Worm (Caenorhabditis elegans) whole organism, L2 larva: ENCODE measurements around the gene plx-2.

Experiments used
- C34F6.9 ChIP-seq: fragments of 150-350 bp; optimal IDR thresholded peaks from 2 replicates; lab custom pipeline; 2014; ENCODE audit warnings: missing biosample characterization, missing genetic modification characterization
- F13H6.1 ChIP-seq: sonication (generic microtip); optimal IDR thresholded peaks from 2 replicates; lab custom pipeline; 2016; ENCODE audit warnings: missing genetic modification characterization, missing compliant biosample characterization
- ZK546.5 ChIP-seq: sonication (generic microtip); optimal IDR thresholded peaks from 2 replicates; lab custom pipeline; 2017; ENCODE audit warnings: missing biosample characterization, missing genetic modification characterization
- aly-2 ChIP-seq: fragments of 150-350 bp; optimal IDR thresholded peaks from 2 replicates; lab custom pipeline; 2014; ENCODE audit warnings: missing biosample characterization, missing genetic modification characterization
- ama-1 ChIP-seq: fragments of 150-350 bp; optimal IDR thresholded peaks from 2 replicates; lab custom pipeline; 2018; ENCODE audit warnings: inconsistent platforms
- ceh-16 ChIP-seq: fragments of 150-350 bp; optimal IDR thresholded peaks from 2 replicates; lab custom pipeline; 2014; ENCODE audit warnings: missing biosample characterization, missing genetic modification characterization
- ceh-82 ChIP-seq: fragments of 150-350 bp; optimal IDR thresholded peaks from 2 replicates; lab custom pipeline; 2014; ENCODE audit warnings: missing biosample characterization, missing genetic modification characterization
- crh-2 ChIP-seq: sonication (generic microtip); optimal IDR thresholded peaks from 2 replicates; lab custom pipeline; 2017; ENCODE audit warnings: missing biosample characterization, missing genetic modification characterization
- dmd-4 ChIP-seq: sonication (generic microtip); optimal IDR thresholded peaks from 2 replicates; lab custom pipeline; 2017; ENCODE audit warnings: missing biosample characterization, missing genetic modification characterization
- elt-1 ChIP-seq: fragments of 150-350 bp; optimal IDR thresholded peaks from 2 replicates; lab custom pipeline; 2014; ENCODE audit warnings: missing biosample characterization, missing genetic modification characterization
- elt-3 ChIP-seq: sonication (generic microtip); optimal IDR thresholded peaks from 2 replicates; lab custom pipeline; 2017; ENCODE audit warnings: missing biosample characterization, missing genetic modification characterization
- fos-1 ChIP-seq: fragments of 150-350 bp; optimal IDR thresholded peaks from 2 replicates; lab custom pipeline; 2014; ENCODE audit warnings: missing biosample characterization, missing genetic modification characterization
- gmeb-1 ChIP-seq: fragments of 150-350 bp; optimal IDR thresholded peaks from 2 replicates; lab custom pipeline; 2014; ENCODE audit warnings: missing biosample characterization, missing genetic modification characterization
- lin-13 ChIP-seq: fragments of 150-350 bp; optimal IDR thresholded peaks from 2 replicates; lab custom pipeline; 2014; ENCODE audit warnings: missing biosample characterization, missing genetic modification reagents, missing genetic modification characterization
- lin-39 ChIP-seq: fragments of 150-350 bp; optimal IDR thresholded peaks from 2 replicates; lab custom pipeline; 2014; ENCODE audit warnings: missing biosample characterization, missing genetic modification reagents, missing genetic modification characterization
- mab-5 ChIP-seq: fragments of 150-350 bp; optimal IDR thresholded peaks from 2 replicates; lab custom pipeline; 2014; ENCODE audit warnings: missing biosample characterization, missing genetic modification characterization
- mdl-1 ChIP-seq, 2 experiments: fragments of 150-350 bp in 1 of 2; sonication (generic microtip) in 1 of 2; optimal IDR thresholded peaks; 2 replicates each; lab custom pipeline; 2017; ENCODE audit warnings: missing biosample characterization in 2 of 2, missing genetic modification characterization in 2 of 2
- nhr-10 ChIP-seq: sonication (generic microtip); optimal IDR thresholded peaks from 2 replicates; lab custom pipeline; 2017; ENCODE audit warnings: missing biosample characterization, missing genetic modification characterization
- nhr-11 ChIP-seq: fragments of 150-350 bp; optimal IDR thresholded peaks from 2 replicates; lab custom pipeline; 2014; ENCODE audit warnings: missing biosample characterization, missing genetic modification characterization
- nhr-12 ChIP-seq: fragments of 150-350 bp; optimal IDR thresholded peaks from 2 replicates; lab custom pipeline; 2014; ENCODE audit warnings: missing biosample characterization, missing genetic modification characterization
- nhr-129 ChIP-seq: fragments of 150-350 bp; optimal IDR thresholded peaks from 2 replicates; lab custom pipeline; 2014; ENCODE audit warnings: missing biosample characterization, missing genetic modification characterization
- nhr-21 ChIP-seq: fragments of 150-350 bp; optimal IDR thresholded peaks from 2 replicates; lab custom pipeline; 2014; ENCODE audit warnings: missing biosample characterization, missing genetic modification characterization
- nhr-23 ChIP-seq: fragments of 150-350 bp; optimal IDR thresholded peaks from 2 replicates; lab custom pipeline; 2014; ENCODE audit warnings: missing biosample characterization, missing genetic modification reagents, missing genetic modification characterization
- nhr-237 ChIP-seq: fragments of 150-350 bp; optimal IDR thresholded peaks from 2 replicates; lab custom pipeline; 2014; ENCODE audit warnings: missing biosample characterization, missing genetic modification characterization
- nhr-25 ChIP-seq: fragments of 150-350 bp; sonication (generic microtip); optimal IDR thresholded peaks from 3 replicates; lab custom pipeline; 2014; ENCODE audit warnings: missing biosample characterization, missing genetic modification characterization
- nhr-6 ChIP-seq: fragments of 150-350 bp; optimal IDR thresholded peaks from 2 replicates; lab custom pipeline; 2014; ENCODE audit warnings: missing biosample characterization, missing genetic modification characterization
- peb-1 ChIP-seq: fragments of 150-350 bp; optimal IDR thresholded peaks from 2 replicates; lab custom pipeline; 2014; ENCODE audit warnings: missing biosample characterization, missing genetic modification characterization
- sem-4 ChIP-seq: fragments of 150-350 bp; optimal IDR thresholded peaks from 2 replicates; lab custom pipeline; 2014; ENCODE audit warnings: missing biosample characterization, missing genetic modification reagents, missing genetic modification characterization
- skn-1 ChIP-seq: sonication (generic microtip); optimal IDR thresholded peaks from 2 replicates; lab custom pipeline; 2017; ENCODE audit warnings: missing biosample characterization, missing genetic modification characterization
- sma-9 ChIP-seq, 2 experiments: fragments of 150-350 bp in 1 of 2; sonication (generic microtip) in 1 of 2; optimal IDR thresholded peaks; 2 replicates each; lab custom pipeline; 2014 to 2016; ENCODE audit warnings: missing genetic modification characterization in 2 of 2, mild to moderate bottlenecking in 1 of 2, missing biosample characterization in 1 of 2, missing compliant biosample characterization in 1 of 2, missing genetic modification reagents in 1 of 2, moderate library complexity in 1 of 2
- snpc-4 ChIP-seq: fragments of 150-350 bp; optimal IDR thresholded peaks from 2 replicates; lab custom pipeline; 2014; ENCODE audit warnings: missing biosample characterization, missing genetic modification characterization
- unc-39 ChIP-seq: fragments of 150-350 bp; optimal IDR thresholded peaks from 2 replicates; lab custom pipeline; 2014; ENCODE audit warnings: missing biosample characterization, missing genetic modification characterization
- unc-55 ChIP-seq: fragments of 150-350 bp; sonication (generic microtip); optimal IDR thresholded peaks from 3 replicates; lab custom pipeline; 2014; ENCODE audit warnings: missing biosample characterization, missing genetic modification reagents, missing genetic modification characterization
- unc-62 ChIP-seq: fragments of 150-350 bp; optimal IDR thresholded peaks from 2 replicates; lab custom pipeline; 2014; ENCODE audit warnings: missing biosample characterization, missing genetic modification reagents, missing genetic modification characterization
- zag-1 ChIP-seq: fragments of 150-350 bp; optimal IDR thresholded peaks from 2 replicates; lab custom pipeline; 2014; ENCODE audit warnings: missing biosample characterization, missing genetic modification characterization
- ztf-1 ChIP-seq: fragments of 200-800 bp; sonication (Bioruptor generic); conservative IDR thresholded peaks from 2 replicates; pipeline ENCODE4 v1.3.6; 2022; ENCODE audit warnings: missing genetic modification characterization, missing compliant biosample characterization
- ztf-11 ChIP-seq: sonication (generic microtip); optimal IDR thresholded peaks from 2 replicates; lab custom pipeline; 2017; ENCODE audit warnings: missing biosample characterization, missing genetic modification characterization

The plx-2 gene

DNA sequence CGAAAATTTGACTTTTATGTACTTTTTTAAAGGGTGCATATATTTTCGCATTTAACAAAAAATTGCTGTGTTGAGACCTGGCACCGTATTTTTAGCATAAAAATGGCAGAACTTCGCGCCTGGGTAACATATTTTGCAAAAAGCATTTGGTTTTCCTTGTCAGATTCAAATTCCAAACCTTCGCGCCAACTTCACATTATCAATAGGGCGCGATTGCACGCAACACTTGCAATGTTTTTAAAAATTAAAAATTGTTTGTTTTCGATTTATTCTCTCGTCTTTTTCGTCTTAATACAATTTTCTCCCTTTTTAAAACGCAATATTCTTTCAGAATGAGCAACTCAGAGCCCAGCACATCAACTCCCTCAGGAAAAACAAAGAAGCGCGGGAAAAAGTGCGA lies 41.0 kb downstream of the plx-2 start, which contains the start of gene mes-2 (continued):
- TF ChIP-seq fos-1 (tag; lab: Kevin White, UChicago) (peak; percentile 16), sem-4 (peak; percentile 19), lin-39 (tag; lab: Kevin White, UChicago) (no peak), ztf-11 (no peak), zag-1 (tag; lab: Kevin White, UChicago) (no peak), nhr-21 (tag; lab: Kevin White, UChicago) (peak; percentile 70), F13H6.1 (peak; percentile 63), aly-2 (tag; lab: Kevin White, UChicago) (no peak), lin-13 (GFP tag; lab: Kevin White, UChicago) (peak; percentile 79), skn-1 (no peak)

- TF ChIP-seq unc-39 (no peak), nhr-25 (tag; lab: Kevin White, UChicago) (no peak), ceh-82 (tag; lab: Kevin White, UChicago) (no peak), nhr-21 (tag; lab: Kevin White, UChicago) (no peak), gmeb-1 (tag; lab: Kevin White, UChicago) (no peak), ceh-16 (tag; lab: Kevin White, UChicago) (no peak), nhr-6 (tag; lab: Kevin White, UChicago) (no peak), peb-1 (tag; lab: Kevin White, UChicago) (no peak), sem-4 (no peak), snpc-4 (no peak), nhr-11 (tag; lab: Kevin White, UChicago) (no peak), zag-1 (tag; lab: Kevin White, UChicago) (no peak), unc-55 (GFP tag; lab: Kevin White, UChicago) (no peak), F13H6.1 (no peak), nhr-129 (no peak), crh-2 (no peak), C34F6.9 (tag; lab: Kevin White, UChicago) (no peak), ZK546.5 (tag; lab: Kevin White, UChicago) (no peak)
These were observed 43.2 kb downstream of the plx-2 start, which contains the start of gene sdz-26 for ce11 chrII:14381450-14381849. Gene sdz-26, plus strand, starts transcription at chrII:14381750.

- TF ChIP-seq unc-62 = no peak
- TF ChIP-seq elt-3 (tag; lab: Kevin White, UChicago) = no peak
- no peak for TF ChIP-seq C34F6.9 (tag; lab: Kevin White, UChicago)
- no peak for TF ChIP-seq zag-1 (tag; lab: Kevin White, UChicago)
- no peak for TF ChIP-seq ztf-1 (GFP tag; lab: Robert Waterston, UW)
- TF ChIP-seq nhr-10 (tag; lab: Kevin White, UChicago) = no peak
- TF ChIP-seq nhr-23 (tag; lab: Kevin White, UChicago) = no peak
- TF ChIP-seq skn-1 = no peak
- TF ChIP-seq nhr-237 (tag; lab: Kevin White, UChicago) = no peak
- TF ChIP-seq unc-39 = no peak
- TF ChIP-seq nhr-12 = no peak
- no peak for TF ChIP-seq sma-9 (GFP tag; optimal IDR thresholded peaks at IDR 0.05; lab: Kevin White, UChicago)
- no peak for TF ChIP-seq sma-9 (tag; optimal IDR thresholded peaks at IDR 0.05; lab: Kevin White, UChicago)
- TF ChIP-seq snpc-4 = no peak
- no peak for TF ChIP-seq F13H6.1
- no peak for TF ChIP-seq aly-2 (tag; lab: Kevin White, UChicago)
These were observed 43.9 kb downstream of the plx-2 start for ce11 chrII:14380778-14381177.

DNA sequence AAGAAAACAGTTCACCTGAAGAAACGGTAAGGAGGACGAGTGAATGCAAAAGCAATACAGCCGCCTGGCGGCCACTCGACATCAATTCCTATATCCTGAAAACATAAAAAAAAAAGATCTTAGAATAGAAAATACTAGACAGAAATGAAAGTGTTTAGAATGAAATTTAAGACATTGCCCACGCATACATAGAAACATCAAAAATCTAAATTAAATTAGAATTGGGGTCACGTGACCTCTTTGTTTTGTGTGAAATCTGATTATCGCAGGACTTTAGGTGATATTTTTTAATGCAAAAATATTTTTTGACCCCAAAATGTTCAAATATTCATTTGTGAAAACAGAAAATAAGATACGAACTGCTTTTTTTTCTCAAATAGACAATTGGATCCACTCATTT lies 46.9 kb downstream of the plx-2 start, which contains the start of gene acr-20:
acr-20 (minus strand) TSS at position 101 of the 400 bp plus-strand sequence.
- TF ChIP-seq dmd-4 (tag; lab: Kevin White, UChicago) (no peak), nhr-23 (tag; lab: Kevin White, UChicago) (no peak), elt-3 (tag; lab: Kevin White, UChicago) (no peak), nhr-237 (tag; lab: Kevin White, UChicago) (no peak), ama-1 (lab: Kevin White, UChicago) (no peak), elt-1 (tag; lab: Kevin White, UChicago) (no peak), mdl-1 (tag; optimal IDR thresholded peaks at IDR 0.05; lab: Kevin White, UChicago) (no peak), mab-5 (tag; lab: Kevin White, UChicago) (no peak), nhr-10 (tag; lab: Kevin White, UChicago) (no peak)
